Worm (Caenorhabditis elegans) whole organism, early embryonic: Measurements from ENCODE around the gene egl-47.

Source experiments
- B0310.2 ChIP-seq: sonication (generic microtip); optimal IDR thresholded peaks from 2 replicates; lab custom pipeline; 2016; ENCODE audit warnings: mild to moderate bottlenecking, missing genetic modification characterization, missing compliant biosample characterization
- F13C5.2 ChIP-seq: sonication (generic microtip); optimal IDR thresholded peaks from 2 replicates; lab custom pipeline; 2017; ENCODE audit warnings: mild to moderate bottlenecking, missing genetic modification characterization, inconsistent platforms, missing compliant biosample characterization
- aly-1 ChIP-seq: sonication (generic microtip); optimal IDR thresholded peaks from 2 replicates; lab custom pipeline; 2016; ENCODE audit warnings: missing genetic modification characterization, missing compliant biosample characterization
- ama-1 ChIP-seq: fragments of 150-350 bp; optimal IDR thresholded peaks from 2 replicates; lab custom pipeline; 2014
- hnd-1 ChIP-seq: sonication (generic microtip); optimal IDR thresholded peaks from 2 replicates; lab custom pipeline; 2016; ENCODE audit warnings: missing genetic modification characterization, missing compliant biosample characterization
- sea-1 ChIP-seq: fragments of 200-800 bp; sonication (Bioruptor generic); conservative IDR thresholded peaks from 2 replicates; pipeline ENCODE4 v1.3.6; 2022; ENCODE audit warnings: missing genetic modification characterization, missing compliant biosample characterization
- tbx-11 ChIP-seq: fragments of 200-800 bp; sonication (Bioruptor generic); IDR thresholded peaks from 2 replicates; pipeline ENCODE4 v1.3.6; 2022; ENCODE audit warnings: missing genetic modification characterization, missing compliant biosample characterization

DNA sequence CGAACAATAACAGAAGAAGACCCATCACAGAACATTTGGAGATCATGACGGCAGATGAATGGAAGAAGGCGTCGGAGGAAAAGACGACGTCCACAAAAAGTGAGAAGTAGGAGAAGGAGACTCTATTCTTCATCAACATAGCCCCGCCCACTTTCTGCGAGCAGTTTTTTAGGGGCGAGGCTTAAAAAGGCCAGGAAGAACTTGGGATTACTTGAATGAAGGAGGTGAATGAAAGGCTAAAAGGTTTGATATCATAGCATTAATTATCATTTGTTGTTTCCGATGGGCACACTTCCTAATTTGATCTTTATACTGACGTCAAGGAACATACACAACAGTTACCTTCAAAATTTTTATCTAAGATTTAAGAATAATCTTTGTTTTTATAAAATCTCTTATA, 49.5 kb downstream of the egl-47 start, which contains the start of gene nlp-58:
- TF ChIP-seq B0310.2 (tag; lab: Kevin White, UChicago): no peak
- TF ChIP-seq ama-1 (lab: Kevin White, UChicago): no peak
- no peak for TF ChIP-seq hnd-1 (tag; lab: Kevin White, UChicago)
- TF ChIP-seq tbx-11: no peak
- TF ChIP-seq aly-1 (tag; lab: Kevin White, UChicago): no peak
- no peak for TF ChIP-seq F13C5.2 (tag; lab: Kevin White, UChicago)
- TF ChIP-seq sea-1: no peak
